Worm (Caenorhabditis elegans): ENCODE results near the gene acl-14.

DNA sequence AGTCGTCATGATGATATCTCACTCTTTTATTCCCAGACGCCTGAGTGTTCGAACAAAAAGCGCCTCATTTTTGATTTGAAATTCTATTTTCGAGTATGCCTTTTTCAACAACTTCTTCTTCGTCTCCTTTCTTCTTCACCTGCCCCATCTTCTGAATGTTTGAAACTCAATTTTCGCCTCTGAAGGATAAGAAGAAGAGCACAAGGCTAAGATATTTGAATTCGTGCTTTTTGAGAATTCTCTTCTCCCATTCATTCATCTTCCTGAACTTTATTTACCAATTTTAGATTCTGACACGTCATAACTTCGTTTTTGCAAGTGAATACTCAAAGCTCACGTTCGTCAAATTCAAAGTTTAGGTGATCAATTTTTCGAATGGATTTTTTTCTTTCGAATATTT lies 16.5 kb downstream of the acl-14 start:
- TF ChIP-seq ceh-63 (GFP tag; optimal IDR thresholded peaks at IDR 0.05) (no peak), ama-1 (optimal IDR thresholded peaks at IDR 0.05) (no peak), F16B12.6 (tag; optimal IDR thresholded peaks at IDR 0.05) (no peak)
